Worm (Caenorhabditis elegans) whole organism, L4 larva: ENCODE results near the gene arx-5.

Experiments used
- dmd-6 ChIP-seq: fragments of 200-800 bp; sonication (Bioruptor generic); IDR thresholded peaks from 2 replicates; pipeline ENCODE4 v1.3.6; 2022; ENCODE audit warnings: missing genetic modification reagents, missing genetic modification characterization, missing compliant biosample characterization
- lin-15B ChIP-seq: fragments of 150-350 bp; sonication (generic microtip); optimal IDR thresholded peaks from 3 replicates; lab custom pipeline; 2014; ENCODE audit warnings: missing biosample characterization, missing genetic modification characterization
- lin-39 ChIP-seq: fragments of 150-350 bp; optimal IDR thresholded peaks from 2 replicates; lab custom pipeline; 2014; ENCODE audit warnings: missing biosample characterization, missing genetic modification reagents, missing genetic modification characterization
- nhr-10 ChIP-seq: fragments of 150-350 bp; optimal IDR thresholded peaks from 2 replicates; lab custom pipeline; 2014; ENCODE audit warnings: missing biosample characterization, missing genetic modification characterization
- nhr-76 ChIP-seq: fragments of 150-350 bp; optimal IDR thresholded peaks from 2 replicates; lab custom pipeline; 2014; ENCODE audit warnings: missing biosample characterization, missing genetic modification characterization
- pqm-1 ChIP-seq: sonication (generic microtip); optimal IDR thresholded peaks from 2 replicates; lab custom pipeline; 2017; ENCODE audit warnings: missing biosample characterization, missing genetic modification characterization
- snpc-4 ChIP-seq: fragments of 150-350 bp; optimal IDR thresholded peaks from 2 replicates; lab custom pipeline; 2014; ENCODE audit warnings: missing biosample characterization, missing genetic modification characterization
- spr-1 ChIP-seq: sonication (generic microtip); optimal IDR thresholded peaks from 2 replicates; lab custom pipeline; 2016; ENCODE audit warnings: mild to moderate bottlenecking, missing genetic modification characterization, missing compliant biosample characterization
- unc-39 ChIP-seq: sonication (generic microtip); optimal IDR thresholded peaks from 2 replicates; lab custom pipeline; 2017; ENCODE audit warnings: missing biosample characterization, missing genetic modification characterization
- unc-62 ChIP-seq, 3 experiments: fragments of 150-350 bp in 1 of 3; sonication (generic microtip); optimal IDR thresholded peaks in 2 of 3; peaks in 1 of 3; 1 replicate in 1 of 3; 2 replicates in 2 of 3; lab custom pipeline; 2014 to 2017; ENCODE audit warnings: missing biosample characterization in 3 of 3, missing genetic modification characterization in 3 of 3, missing genetic modification reagents in 3 of 3, missing genotype in 1 of 3
- zip-2 ChIP-seq: fragments of 150-350 bp; optimal IDR thresholded peaks from 2 replicates; lab custom pipeline; 2014; ENCODE audit warnings: missing biosample characterization, missing genetic modification characterization
- ztf-11 ChIP-seq: fragments of 150-350 bp; optimal IDR thresholded peaks from 2 replicates; lab custom pipeline; 2014; ENCODE audit warnings: missing biosample characterization, missing genetic modification characterization

- no peak for TF ChIP-seq snpc-4
- TF ChIP-seq nhr-10 (tag; lab: Kevin White, UChicago): no peak
- no peak for TF ChIP-seq pqm-1
- TF ChIP-seq ztf-11 (tag; lab: Kevin White, UChicago): no peak
- TF ChIP-seq spr-1: no peak
- no peak for TF ChIP-seq dmd-6
- no peak for TF ChIP-seq unc-62 (GFP tag; optimal IDR thresholded peaks at IDR 0.05 in 1 of 2; lab: Kevin White, UChicago)
- TF ChIP-seq unc-62 (tag; optimal IDR thresholded peaks at IDR 0.05; lab: Kevin White, UChicago): no peak
- no peak for TF ChIP-seq nhr-76 (tag; lab: Kevin White, UChicago)
- no peak for TF ChIP-seq lin-39 (tag; lab: Kevin White, UChicago)
- TF ChIP-seq lin-15B (tag; lab: Kevin White, UChicago): no peak
- no peak for TF ChIP-seq unc-39 (tag; lab: Kevin White, UChicago)
- no peak for TF ChIP-seq zip-2 (tag; lab: Kevin White, UChicago)
Observed at ce11 chrIII:12819148-12819547, 1.2 kb upstream of the arx-5 start.
